Fruit fly (Drosophila melanogaster): ENCODE results near the gene CAH16.
A peak's percentile ranks its signal among the peaks of the same experiment; 100 is the strongest.

CAH16 gene

DNA sequence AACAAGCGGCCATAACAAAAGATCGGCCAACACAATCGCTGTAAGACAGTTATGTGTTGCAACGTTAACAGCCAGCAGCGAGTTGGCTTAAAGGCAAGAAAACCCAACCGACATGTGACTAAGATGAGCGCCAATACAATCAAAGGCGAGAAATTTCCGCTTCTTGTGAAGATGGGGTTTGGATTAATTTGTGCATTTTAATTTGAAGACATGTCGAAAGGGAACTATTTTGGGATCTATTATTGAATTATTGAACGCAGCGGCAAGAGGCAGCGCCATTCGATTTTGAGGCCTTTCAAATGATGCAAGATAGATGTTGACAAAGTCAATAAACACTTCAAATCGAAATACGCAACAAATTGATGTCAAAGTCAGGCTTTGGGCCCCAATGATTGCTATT is 18.9 kb upstream of the CAH16 start:
- TF ChIP-seq br (GFP tag; optimal IDR thresholded peaks at IDR 0.05) (no peak), Hr78 (GFP tag; optimal IDR thresholded peaks at IDR 0.05) (no peak), brk (GFP tag; optimal IDR thresholded peaks at IDR 0.05) (no peak), ey (GFP tag; optimal IDR thresholded peaks at IDR 0.05) (no peak), lola (GFP tag; optimal IDR thresholded peaks at IDR 0.05) (no peak), Vsx2 (GFP tag; optimal IDR thresholded peaks at IDR 0.05; ENCODE audit: partially characterized antibody) (no peak), Myc (optimal IDR thresholded peaks at IDR 0.05) (no peak), sage (GFP tag; optimal IDR thresholded peaks at IDR 0.05) (no peak), Abd-B (GFP tag; optimal IDR thresholded peaks at IDR 0.05) (no peak), Dfd (GFP tag; optimal IDR thresholded peaks at IDR 0.05) (no peak), Rel (GFP tag; optimal IDR thresholded peaks at IDR 0.05) (no peak), Rel (tag; optimal IDR thresholded peaks at IDR 0.05) (no peak)

DNA sequence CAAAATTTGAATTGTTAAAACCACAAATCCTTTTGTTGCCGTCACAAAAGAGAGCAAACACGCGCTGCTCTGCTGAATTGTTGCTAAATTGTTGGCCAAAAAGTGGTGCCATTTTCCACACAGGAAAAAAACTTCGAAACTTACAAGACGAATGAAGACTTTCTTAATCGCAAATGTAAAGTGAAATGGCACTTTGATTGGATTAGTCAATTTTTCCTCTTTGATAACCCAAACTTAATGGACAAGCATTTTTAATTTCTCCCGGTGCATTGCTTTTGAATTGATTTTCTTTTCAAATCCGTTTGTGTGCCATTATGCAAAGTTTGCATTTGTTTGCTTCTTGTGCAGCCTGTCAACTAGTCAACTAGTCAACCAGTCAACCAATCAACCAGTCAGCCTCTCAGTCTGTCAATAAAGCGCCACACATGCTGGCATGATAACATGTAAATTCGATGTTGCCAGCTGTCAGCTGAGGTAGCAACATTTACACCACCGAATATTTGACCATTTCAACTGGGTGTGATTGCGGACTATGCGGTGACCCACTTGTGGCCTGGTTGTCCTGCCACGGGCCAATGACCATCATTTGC is 16.9 kb upstream of the CAH16 start:
- TF ChIP-seq Jra (GFP tag; optimal IDR thresholded peaks at IDR 0.05), result no peak
- no peak for TF ChIP-seq CrebA (GFP tag; optimal IDR thresholded peaks at IDR 0.05; ENCODE audit: borderline replicate concordance)
- no peak for TF ChIP-seq jim (GFP tag; optimal IDR thresholded peaks at IDR 0.05)
- TF ChIP-seq N (GFP tag; optimal IDR thresholded peaks at IDR 0.05), result no peak
- no peak for TF ChIP-seq usp (GFP tag; optimal IDR thresholded peaks at IDR 0.05)
- no peak for TF ChIP-seq Hr78 (GFP tag; optimal IDR thresholded peaks at IDR 0.05)
- TF ChIP-seq sage (GFP tag; optimal IDR thresholded peaks at IDR 0.05), result no peak
- no peak for TF ChIP-seq Dfd (GFP tag; optimal IDR thresholded peaks at IDR 0.05)
- TF ChIP-seq Dif (GFP tag; optimal IDR thresholded peaks at IDR 0.05; ENCODE audit: partially characterized antibody), result no peak
- TF ChIP-seq rgr (GFP tag; optimal IDR thresholded peaks at IDR 0.05), result no peak
- no peak for TF ChIP-seq br (GFP tag; optimal IDR thresholded peaks at IDR 0.05)

DNA sequence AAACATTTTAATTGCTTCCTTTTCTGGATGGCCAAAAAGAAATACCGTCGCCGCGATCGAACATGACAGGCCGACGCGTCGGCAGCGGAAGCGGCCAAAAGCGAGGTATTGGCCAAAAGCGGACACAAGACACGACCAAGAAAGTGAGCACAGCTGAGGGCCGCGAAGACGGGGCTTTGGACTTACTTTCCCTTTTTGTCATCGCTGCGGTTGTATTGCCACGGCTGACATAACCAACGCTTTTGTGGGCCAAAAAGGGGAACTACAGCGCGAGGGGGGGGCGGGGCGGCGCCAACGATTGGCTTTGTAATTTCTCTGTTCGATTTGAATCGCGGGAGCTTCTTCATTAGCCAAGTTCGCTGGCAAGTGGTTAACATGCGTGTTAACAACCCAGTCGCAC is 14.3 kb upstream of the CAH16 start:
- TF ChIP-seq fru (GFP tag; optimal IDR thresholded peaks at IDR 0.05) (no peak), lola (GFP tag; optimal IDR thresholded peaks at IDR 0.05) (no peak), woc (GFP tag; optimal IDR thresholded peaks at IDR 0.05) (no peak), Mio (GFP tag; optimal IDR thresholded peaks at IDR 0.05) (no peak), CG32264 (GFP tag; optimal IDR thresholded peaks at IDR 0.05) (no peak), dsf (GFP tag; optimal IDR thresholded peaks at IDR 0.05; ENCODE audit: borderline replicate concordance) (no peak)

DNA sequence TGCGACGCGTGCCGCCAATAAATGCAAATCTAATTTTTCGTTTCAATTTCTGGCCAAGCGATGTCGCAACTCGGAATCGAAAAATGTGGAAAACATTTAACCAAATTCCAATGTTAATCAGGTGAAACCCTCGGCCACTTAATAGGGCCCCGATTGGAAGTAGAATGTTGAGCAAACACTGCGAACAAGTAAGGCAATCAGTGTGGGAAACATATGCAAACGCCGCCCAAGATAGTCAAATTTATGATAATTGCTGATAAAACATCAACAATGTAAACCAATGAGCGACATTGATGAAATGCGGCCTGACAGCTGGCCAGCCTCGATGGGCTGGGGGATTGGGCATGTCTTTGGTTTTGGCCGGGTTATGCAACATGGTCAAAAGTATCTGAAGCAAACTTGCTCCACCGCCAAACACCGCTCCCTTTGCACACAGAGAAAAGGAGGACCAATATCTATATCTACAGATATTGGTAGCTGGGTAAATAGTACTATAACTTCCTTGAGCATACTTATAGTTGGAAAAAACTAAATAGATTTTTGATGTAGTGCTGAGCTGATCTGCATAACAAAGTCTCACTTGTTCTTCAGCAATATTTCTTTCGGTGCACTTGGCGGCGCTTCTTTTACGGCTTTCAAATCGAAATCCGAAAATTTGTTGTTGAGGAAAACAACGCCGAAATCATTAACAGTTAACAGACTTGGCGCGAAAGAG is 12.6 kb upstream of the CAH16 start:
- TF ChIP-seq fru (GFP tag; optimal IDR thresholded peaks at IDR 0.05), result peak; percentile 37
- TF ChIP-seq foxo (GFP tag; optimal IDR thresholded peaks at IDR 0.05), result peak in 1 of 2 experiments; percentile 15
- TF ChIP-seq h (GFP tag; optimal IDR thresholded peaks at IDR 0.05), result peak; percentile 13
- TF ChIP-seq brk (GFP tag; optimal IDR thresholded peaks at IDR 0.05), result no peak
- TF ChIP-seq dl (GFP tag; optimal IDR thresholded peaks at IDR 0.05; ENCODE audit: insufficient read depth in 1 of 2, partially characterized antibody in 2 of 2), result no peak
- no peak for TF ChIP-seq br (GFP tag; optimal IDR thresholded peaks at IDR 0.05)
- no peak for TF ChIP-seq Abd-B (GFP tag; optimal IDR thresholded peaks at IDR 0.05)
- no peak for TF ChIP-seq dsf (GFP tag; optimal IDR thresholded peaks at IDR 0.05; ENCODE audit: borderline replicate concordance)
- TF ChIP-seq pan (optimal IDR thresholded peaks at IDR 0.05), result no peak
- no peak for TF ChIP-seq CG32264 (GFP tag; optimal IDR thresholded peaks at IDR 0.05)
- no peak for TF ChIP-seq Rel (GFP tag; optimal IDR thresholded peaks at IDR 0.05)
- no peak for TF ChIP-seq Rel (tag; optimal IDR thresholded peaks at IDR 0.05)
- TF ChIP-seq HLH106 (tag; optimal IDR thresholded peaks at IDR 0.05), result peak; percentile 29
- peak; percentile 21 for TF ChIP-seq sv (GFP tag; optimal IDR thresholded peaks at IDR 0.05)
- no peak for TF ChIP-seq usp (GFP tag; optimal IDR thresholded peaks at IDR 0.05)
- TF ChIP-seq sage (GFP tag; optimal IDR thresholded peaks at IDR 0.05), result no peak
- no peak for TF ChIP-seq CG9705 (GFP tag; optimal IDR thresholded peaks at IDR 0.05)
- no peak for TF ChIP-seq lola (GFP tag; optimal IDR thresholded peaks at IDR 0.05)
- TF ChIP-seq GATAd (GFP tag; optimal IDR thresholded peaks at IDR 0.05), result no peak
- TF ChIP-seq woc (GFP tag; optimal IDR thresholded peaks at IDR 0.05), result no peak
- TF ChIP-seq Hr83 (GFP tag; optimal IDR thresholded peaks at IDR 0.05; ENCODE audit: poor library complexity, severe bottlenecking), result no peak
- TF ChIP-seq dmrt93B (GFP tag; optimal IDR thresholded peaks at IDR 0.05), result no peak
- no peak for TF ChIP-seq Hr78 (GFP tag; optimal IDR thresholded peaks at IDR 0.05)
- no peak for TF ChIP-seq CrebA (GFP tag; optimal IDR thresholded peaks at IDR 0.05; ENCODE audit: borderline replicate concordance)
- no peak for TF ChIP-seq Vsx2 (GFP tag; optimal IDR thresholded peaks at IDR 0.05; ENCODE audit: partially characterized antibody)
- TF ChIP-seq rgr (GFP tag; optimal IDR thresholded peaks at IDR 0.05), result no peak
